Worm (Caenorhabditis elegans): ENCODE results near the gene B0478.3.

B0478.3 gene

ce11 chrIV:6965192-6965591, 784 bp upstream of the B0478.3 start, which contains the start of gene ZK381.2:
ZK381.2 (plus strand) TSS chrIV:6965492.
- no peak for TF ChIP-seq ztf-3 (GFP tag; optimal IDR thresholded peaks at IDR 0.05)
- TF ChIP-seq F55B11.4 (tag; optimal IDR thresholded peaks at IDR 0.05; ENCODE audit: borderline replicate concordance, insufficient read depth) = no peak
- no peak for TF ChIP-seq nhr-179 (tag; optimal IDR thresholded peaks at IDR 0.05)
- no peak for TF ChIP-seq lin-35 (GFP tag; optimal IDR thresholded peaks at IDR 0.05)
- no peak for TF ChIP-seq madf-6 (GFP tag; IDR thresholded peaks at IDR 0.05)
- TF ChIP-seq nfyb-1 (GFP tag; IDR thresholded peaks at IDR 0.05) = no peak
- no peak for TF ChIP-seq F33H1.4 (GFP tag; IDR thresholded peaks at IDR 0.05)
- no peak for TF ChIP-seq tbp1 (GFP tag; optimal IDR thresholded peaks at IDR 0.05)
- TF ChIP-seq F49E8.2 (tag; optimal IDR thresholded peaks at IDR 0.05; ENCODE audit: insufficient read depth) = no peak
- no peak for TF ChIP-seq hmg-1.2 (GFP tag; IDR thresholded peaks at IDR 0.05)
- TF ChIP-seq cebp-1 (GFP tag; IDR thresholded peaks at IDR 0.05) = no peak
- no peak for TF ChIP-seq cebp-1 (tag; optimal IDR thresholded peaks at IDR 0.05)
- no peak for TF ChIP-seq ceh-79 (tag; optimal IDR thresholded peaks at IDR 0.05)

- no peak for TF ChIP-seq repo-1 (tag; optimal IDR thresholded peaks at IDR 0.05)
- TF ChIP-seq zfh-2 (GFP tag; conservative IDR thresholded peaks at IDR 0.05) = no peak
- TF ChIP-seq lir-1 (GFP tag; conservative IDR thresholded peaks at IDR 0.05) = no peak
- no peak for TF ChIP-seq let-526 (GFP tag; IDR thresholded peaks at IDR 0.05)
- no peak for TF ChIP-seq hsf-1 (GFP tag; IDR thresholded peaks at IDR 0.05)
- TF ChIP-seq madf-10 (tag; optimal IDR thresholded peaks at IDR 0.05) = no peak
These were observed 4.9 kb downstream of the B0478.3 start for ce11 chrIV:6959483-6959882.

ce11 chrIV:6958696-6959095, 5.7 kb downstream of the B0478.3 start:
- TF ChIP-seq lin-35 (GFP tag; optimal IDR thresholded peaks at IDR 0.05) = peak in 1 of 3 experiments; percentile 58
- TF ChIP-seq ceh-58 (GFP tag; IDR thresholded peaks at IDR 0.05) = no peak

- TF ChIP-seq B0261.1 (tag; optimal IDR thresholded peaks at IDR 0.05) (no peak), let-607 (tag; optimal IDR thresholded peaks at IDR 0.05) (no peak), unc-130 (GFP tag; optimal IDR thresholded peaks at IDR 0.05) (no peak), snpc-1.1 (tag; optimal IDR thresholded peaks at IDR 0.05; ENCODE audit: insufficient read depth) (no peak), F57C9.4 (tag; optimal IDR thresholded peaks at IDR 0.05) (no peak), rec-8 (tag; optimal IDR thresholded peaks at IDR 0.05) (no peak), lin-40 (tag; optimal IDR thresholded peaks at IDR 0.05) (no peak), Y56A3A.18 (GFP tag; IDR thresholded peaks at IDR 0.05) (no peak), snpc-4 (GFP tag; optimal IDR thresholded peaks at IDR 0.05) (no peak), snpc-4 (tag; optimal IDR thresholded peaks at IDR 0.05) (no peak), dpff-1 (tag; optimal IDR thresholded peaks at IDR 0.05) (no peak), Y95B8A.8 (GFP tag; IDR thresholded peaks at IDR 0.05) (no peak), let-526 (GFP tag; IDR thresholded peaks at IDR 0.05) (no peak), F37B4.10 (GFP tag; IDR thresholded peaks at IDR 0.05) (no peak)
These were observed 7.1 kb downstream of the B0478.3 start, which contains the start of gene jnk-1 for ce11 chrIV:6957341-6957740. jnk-1 (plus strand) TSS chrIV:6957641.

ce11 chrIV:6956668-6957067, 7.7 kb downstream of the B0478.3 start:
- no peak for TF ChIP-seq sptf-2 (GFP tag; optimal IDR thresholded peaks at IDR 0.05)
- no peak for TF ChIP-seq ceh-27 (GFP tag; optimal IDR thresholded peaks at IDR 0.05)
- TF ChIP-seq nfya-2 (GFP tag; IDR thresholded peaks at IDR 0.05) = no peak
- TF ChIP-seq ztf-18 (tag; optimal IDR thresholded peaks at IDR 0.05) = no peak
- no peak for TF ChIP-seq chd-7 (tag; optimal IDR thresholded peaks at IDR 0.05)
- no peak for TF ChIP-seq somi-1 (GFP tag; optimal IDR thresholded peaks at IDR 0.05)
- no peak for TF ChIP-seq K12H6.12 (tag; optimal IDR thresholded peaks at IDR 0.05)
- no peak for TF ChIP-seq D2030.7 (GFP tag; IDR thresholded peaks at IDR 0.05)
- TF ChIP-seq xnd-1 (tag; optimal IDR thresholded peaks at IDR 0.05) = no peak
- TF ChIP-seq nfyb-1 (GFP tag; IDR thresholded peaks at IDR 0.05) = no peak
